Worm (Caenorhabditis elegans) whole organism, L1 larva: ENCODE data around the gene ZK512.1.

Source experiments
- C16A3.4 ChIP-seq: fragments of 150-350 bp; optimal IDR thresholded peaks from 2 replicates; lab custom pipeline; 2014; ENCODE audit warnings: missing biosample characterization, missing genetic modification characterization
- C34B4.2 ChIP-seq: sonication (generic microtip); optimal IDR thresholded peaks from 2 replicates; lab custom pipeline; 2017; ENCODE audit warnings: mild to moderate bottlenecking, missing genetic modification characterization, missing compliant biosample characterization
- F16B12.6 ChIP-seq: fragments of 150-350 bp; optimal IDR thresholded peaks from 2 replicates; lab custom pipeline; 2014; ENCODE audit warnings: missing biosample characterization, missing genetic modification characterization
- aly-2 ChIP-seq: fragments of 150-350 bp; optimal IDR thresholded peaks from 2 replicates; lab custom pipeline; 2014; ENCODE audit warnings: missing biosample characterization, missing genetic modification characterization
- ama-1 ChIP-seq: fragments of 150-350 bp; optimal IDR thresholded peaks from 2 replicates; lab custom pipeline; 2014
- ceh-63 ChIP-seq: fragments of 200-800 bp; sonication (Bioruptor generic); optimal IDR thresholded peaks from 2 replicates; lab custom pipeline; 2018; ENCODE audit warnings: mild to moderate bottlenecking, missing genetic modification characterization, missing compliant biosample characterization
- ceh-8 ChIP-seq: fragments of 200-800 bp; sonication (Bioruptor generic); optimal IDR thresholded peaks from 2 replicates; lab custom pipeline; 2018; ENCODE audit warnings: mild to moderate bottlenecking, missing genetic modification characterization, moderate library complexity, missing compliant biosample characterization
- ceh-82 ChIP-seq, 3 experiments: fragments of 150-350 bp in 1 of 3; sonication (generic microtip) in 2 of 3; optimal IDR thresholded peaks; 2 replicates each; lab custom pipeline; 2014 to 2017; ENCODE audit warnings: missing biosample characterization in 3 of 3, missing genetic modification characterization in 3 of 3
- dpl-1 ChIP-seq, 3 experiments: fragments of 150-350 bp in 2 of 3; sonication (generic microtip) in 1 of 3; optimal IDR thresholded peaks; 2 replicates each; lab custom pipeline; 2014 to 2017; ENCODE audit warnings: missing biosample characterization in 3 of 3, missing genetic modification characterization in 3 of 3, missing genetic modification reagents in 3 of 3
- efl-1 ChIP-seq, 4 experiments: fragments of 150-350 bp; optimal IDR thresholded peaks in 3 of 4; peaks in 1 of 4; 1 replicate in 1 of 4; 2 replicates in 3 of 4; lab custom pipeline; 2014; ENCODE audit warnings: missing biosample characterization in 2 of 4, missing genetic modification characterization in 2 of 4, missing genetic modification reagents in 2 of 4
- elt-2 ChIP-seq: sonication (generic microtip); optimal IDR thresholded peaks from 2 replicates; lab custom pipeline; 2016; ENCODE audit warnings: missing genetic modification characterization, mild to moderate bottlenecking, inconsistent platforms, missing compliant biosample characterization, missing genetic modification reagents
- fos-1 ChIP-seq: fragments of 150-350 bp; optimal IDR thresholded peaks from 2 replicates; lab custom pipeline; 2014; ENCODE audit warnings: missing biosample characterization, missing genetic modification characterization
- grh-1 ChIP-seq: fragments of 200-800 bp; sonication (Bioruptor generic); IDR thresholded peaks from 2 replicates; pipeline ENCODE4 v1.3.6; 2022; ENCODE audit warnings: missing genetic modification reagents, missing genetic modification characterization, missing compliant biosample characterization
- hlh-17 ChIP-seq: fragments of 200-800 bp; sonication (Bioruptor generic); optimal IDR thresholded peaks from 2 replicates; lab custom pipeline; 2018; ENCODE audit warnings: missing genetic modification characterization, mild to moderate bottlenecking, missing compliant biosample characterization, moderate library complexity, borderline replicate concordance
- hpl-2 ChIP-seq: fragments of 150-350 bp; optimal IDR thresholded peaks from 2 replicates; lab custom pipeline; 2014; ENCODE audit warnings: missing biosample characterization, missing genetic modification reagents, missing genetic modification characterization
- isw-1 ChIP-seq: fragments of 200-800 bp; sonication (Bioruptor generic); IDR thresholded peaks from 2 replicates; pipeline ENCODE4 v1.3.6; 2022; ENCODE audit warnings: missing genetic modification characterization, missing compliant biosample characterization
- lin-14 ChIP-seq: fragments of 200-800 bp; sonication (Bioruptor generic); optimal IDR thresholded peaks from 2 replicates; lab custom pipeline; 2018; ENCODE audit warnings: mild to moderate bottlenecking, missing genetic modification characterization, moderate library complexity, missing compliant biosample characterization
- lin-35 ChIP-seq, 2 experiments: fragments of 150-350 bp; optimal IDR thresholded peaks; 2 replicates each; lab custom pipeline; 2014; ENCODE audit warnings: missing biosample characterization in 2 of 2, missing genetic modification characterization in 2 of 2, missing genetic modification reagents in 2 of 2
- lin-39 ChIP-seq: fragments of 150-350 bp; optimal IDR thresholded peaks from 2 replicates; lab custom pipeline; 2014; ENCODE audit warnings: missing biosample characterization, missing genetic modification reagents, missing genetic modification characterization
- lir-3 ChIP-seq: sonication (generic microtip); optimal IDR thresholded peaks from 2 replicates; lab custom pipeline; 2016; ENCODE audit warnings: mild to moderate bottlenecking, missing genetic modification characterization, moderate library complexity, missing compliant biosample characterization; ENCODE audit not compliant: poor library complexity
- lsy-2 ChIP-seq, 2 experiments: fragments of 150-350 bp; optimal IDR thresholded peaks; 2 replicates each; lab custom pipeline; 2014; ENCODE audit warnings: missing biosample characterization in 2 of 2, missing genetic modification characterization in 2 of 2
- mep-1 ChIP-seq: fragments of 150-350 bp; optimal IDR thresholded peaks from 2 replicates; lab custom pipeline; 2014; ENCODE audit warnings: missing biosample characterization, missing genetic modification characterization
- nhr-20 ChIP-seq: sonication (generic microtip); optimal IDR thresholded peaks from 2 replicates; lab custom pipeline; 2016; ENCODE audit warnings: mild to moderate bottlenecking, missing genetic modification characterization, missing compliant biosample characterization
- nhr-47 ChIP-seq: sonication (generic microtip); optimal IDR thresholded peaks from 2 replicates; lab custom pipeline; 2016; ENCODE audit warnings: mild to moderate bottlenecking, missing genetic modification characterization, moderate library complexity, missing compliant biosample characterization
- nhr-76 ChIP-seq: sonication (generic microtip); optimal IDR thresholded peaks from 2 replicates; lab custom pipeline; 2017; ENCODE audit warnings: missing biosample characterization, missing genetic modification characterization
- nhr-77 ChIP-seq: fragments of 150-350 bp; optimal IDR thresholded peaks from 2 replicates; lab custom pipeline; 2014; ENCODE audit warnings: missing biosample characterization, missing genetic modification characterization
- pax-3 ChIP-seq: fragments of 200-800 bp; sonication (Bioruptor generic); optimal IDR thresholded peaks from 2 replicates; lab custom pipeline; 2018; ENCODE audit warnings: mild to moderate bottlenecking, missing genetic modification characterization, moderate library complexity, missing compliant biosample characterization
- skn-1 ChIP-seq: fragments of 150-350 bp; optimal IDR thresholded peaks from 2 replicates; lab custom pipeline; 2014; ENCODE audit warnings: missing biosample characterization, missing genetic modification characterization
- snu-23 ChIP-seq: sonication (generic microtip); optimal IDR thresholded peaks from 2 replicates; lab custom pipeline; 2016; ENCODE audit warnings: missing genetic modification characterization, missing compliant biosample characterization
- sptf-1 ChIP-seq: fragments of 150-350 bp; optimal IDR thresholded peaks from 2 replicates; lab custom pipeline; 2014; ENCODE audit warnings: missing biosample characterization, missing genetic modification characterization
- sup-37 ChIP-seq: fragments of 200-800 bp; sonication (Bioruptor generic); optimal IDR thresholded peaks from 2 replicates; lab custom pipeline; 2018; ENCODE audit warnings: mild to moderate bottlenecking, missing genetic modification characterization, missing compliant biosample characterization
- swsn-7 ChIP-seq: sonication (generic microtip); optimal IDR thresholded peaks from 2 replicates; lab custom pipeline; 2016; ENCODE audit warnings: missing genetic modification characterization, missing compliant biosample characterization
- tbx-2 ChIP-seq: sonication (generic microtip); optimal IDR thresholded peaks from 2 replicates; lab custom pipeline; 2016; ENCODE audit warnings: missing genetic modification characterization, missing compliant biosample characterization
- tlp-1 ChIP-seq: fragments of 150-350 bp; optimal IDR thresholded peaks from 2 replicates; lab custom pipeline; 2014; ENCODE audit warnings: missing biosample characterization, missing genetic modification characterization
- unc-30 ChIP-seq: sonication (generic microtip); optimal IDR thresholded peaks from 2 replicates; lab custom pipeline; 2017; ENCODE audit warnings: missing biosample characterization, missing genetic modification characterization
- vab-15 ChIP-seq: sonication (generic microtip); optimal IDR thresholded peaks from 2 replicates; lab custom pipeline; 2017; ENCODE audit warnings: missing genotype, mild to moderate bottlenecking, missing genetic modification characterization, missing compliant biosample characterization
- xbp-1 ChIP-seq: sonication (generic microtip); optimal IDR thresholded peaks from 2 replicates; lab custom pipeline; 2016; ENCODE audit warnings: missing genetic modification characterization, missing compliant biosample characterization
- zip-4 ChIP-seq: fragments of 200-800 bp; sonication (Bioruptor generic); optimal IDR thresholded peaks from 2 replicates; lab custom pipeline; 2018; ENCODE audit warnings: mild to moderate bottlenecking, missing genetic modification characterization, moderate library complexity, missing compliant biosample characterization
- ztf-4 ChIP-seq: fragments of 150-350 bp; optimal IDR thresholded peaks from 2 replicates; lab custom pipeline; 2014; ENCODE audit warnings: missing biosample characterization, missing genetic modification characterization

ZK512.1 gene

ce11 chrIII:9125789-9126304 is 11.1 kb downstream of the ZK512.1 start, which contains the start of gene sec-16A.1 (continued):
- no peak for TF ChIP-seq pax-3 (tag; lab: Kevin White, UChicago)
- TF ChIP-seq efl-1 (optimal IDR thresholded peaks at IDR 0.05; lab: Kevin White, UChicago) = peak; percentile 43 to 61
- TF ChIP-seq efl-1 (GFP tag; optimal IDR thresholded peaks at IDR 0.05 in 1 of 2; lab: Kevin White, UChicago) = peak; percentile 54 to 96
- TF ChIP-seq, all 84 proteins: peak for 17

- no peak for TF ChIP-seq C34B4.2 (tag; lab: Kevin White, UChicago)
- no peak for TF ChIP-seq xbp-1
- no peak for TF ChIP-seq nhr-76 (tag; lab: Kevin White, UChicago)
- no peak for TF ChIP-seq lin-35 (GFP tag; optimal IDR thresholded peaks at IDR 0.05; lab: Kevin White, UChicago)
- TF ChIP-seq sup-37 = no peak
- no peak for TF ChIP-seq grh-1
- TF ChIP-seq unc-30 (tag; lab: Kevin White, UChicago) = no peak
- TF ChIP-seq lin-39 (tag; lab: Kevin White, UChicago) = no peak
- TF ChIP-seq aly-2 (tag; lab: Kevin White, UChicago) = no peak
- TF ChIP-seq dpl-1 (GFP tag; optimal IDR thresholded peaks at IDR 0.05; lab: Kevin White, UChicago) = no peak
- no peak for TF ChIP-seq tlp-1 (tag; lab: Kevin White, UChicago)
- TF ChIP-seq elt-2 (tag; lab: Kevin White, UChicago) = no peak
- TF ChIP-seq nhr-20 = no peak
- TF ChIP-seq ceh-82 (tag; optimal IDR thresholded peaks at IDR 0.05; lab: Kevin White, UChicago) = no peak
- TF ChIP-seq hpl-2 (GFP tag; lab: Kevin White, UChicago) = no peak
- TF ChIP-seq pax-3 (tag; lab: Kevin White, UChicago) = no peak
- TF ChIP-seq hlh-17 (GFP tag; lab: Kevin White, UChicago) = no peak
- no peak for TF ChIP-seq fos-1 (tag; lab: Kevin White, UChicago)
- no peak for TF ChIP-seq ceh-8 (GFP tag; lab: Kevin White, UChicago)
- TF ChIP-seq swsn-7 = no peak
These were observed 15.8 kb downstream of the ZK512.1 start, which contains the start of gene ZK512.10 for ce11 chrIII:9130588-9130987. TSS of gene ZK512.10 (plus strand) at chrIII:9130888.

ce11 chrIII:9136587-9136986 is 21.8 kb downstream of the ZK512.1 start, which contains the start of gene eat-4:
TSS of gene eat-4 (plus strand) at chrIII:9136887.
- TF ChIP-seq zip-4 (GFP tag; lab: Kevin White, UChicago) = no peak
- TF ChIP-seq lin-14 (GFP tag; lab: Kevin White, UChicago) = peak; percentile 28
- TF ChIP-seq, all 84 proteins: peak for 1

- no peak for TF ChIP-seq tbx-2
- no peak for TF ChIP-seq swsn-7
These were observed 23.9 kb downstream of the ZK512.1 start, which contains the start of gene ZK512.7 for ce11 chrIII:9138601-9139000. TSS of gene ZK512.7 (minus strand) at chrIII:9138701.

ce11 chrIII:9143911-9144310 is 29.2 kb downstream of the ZK512.1 start, which contains the start of gene ZK512.11:
TSS of gene ZK512.11 (plus strand) at chrIII:9144211.
- TF ChIP-seq nhr-77 (tag; lab: Kevin White, UChicago) (no peak), ceh-8 (GFP tag; lab: Kevin White, UChicago) (peak; percentile 9)

ce11 chrIII:9144744-9145390 is 30.1 kb downstream of the ZK512.1 start, which contains the start of the genes ZK512.2 and ZK512.4:
TSS of gene ZK512.2 (minus strand) at chrIII:9144794.
TSS of gene ZK512.4 (plus strand) at chrIII:9145340.
- TF ChIP-seq lsy-2 (tag; optimal IDR thresholded peaks at IDR 0.05; lab: Kevin White, UChicago) (peak; percentile 42 to 51), ztf-4 (tag; lab: Kevin White, UChicago) (no peak), efl-1 (optimal IDR thresholded peaks at IDR 0.05; lab: Kevin White, UChicago) (peak; percentile 20 to 27), efl-1 (GFP tag; optimal IDR thresholded peaks at IDR 0.05 in 1 of 2; lab: Kevin White, UChicago) (peak; percentile 58 to 91), vab-15 (tag; lab: Kevin White, UChicago) (no peak), snu-23 (peak; percentile 35), lin-14 (GFP tag; lab: Kevin White, UChicago) (no peak), F16B12.6 (tag; lab: Kevin White, UChicago) (peak; percentile 80), dpl-1 (GFP tag; optimal IDR thresholded peaks at IDR 0.05; lab: Kevin White, UChicago) (peak; percentile 14 to 58 (median 30)), zip-4 (GFP tag; lab: Kevin White, UChicago) (no peak), C16A3.4 (tag; lab: Kevin White, UChicago) (peak; percentile 19), ceh-63 (GFP tag; lab: Kevin White, UChicago) (no peak), sptf-1 (tag; lab: Kevin White, UChicago) (no peak), mep-1 (tag; lab: Kevin White, UChicago) (peak; percentile 56), isw-1 (no peak), swsn-7 (peak; percentile 3), lin-35 (GFP tag; optimal IDR thresholded peaks at IDR 0.05; lab: Kevin White, UChicago) (peak; percentile 11 to 37), skn-1 (tag; lab: Kevin White, UChicago) (peak; percentile 26), ceh-8 (GFP tag; lab: Kevin White, UChicago) (no peak), lir-3 (tag; lab: Kevin White, UChicago) (no peak), ama-1 (lab: Kevin White, UChicago) (no peak), nhr-47 (tag; lab: Kevin White, UChicago) (peak; percentile 20)
